Fruit fly (Drosophila melanogaster): ENCODE measurements around the gene CG17646.

The CG17646 gene

DNA sequence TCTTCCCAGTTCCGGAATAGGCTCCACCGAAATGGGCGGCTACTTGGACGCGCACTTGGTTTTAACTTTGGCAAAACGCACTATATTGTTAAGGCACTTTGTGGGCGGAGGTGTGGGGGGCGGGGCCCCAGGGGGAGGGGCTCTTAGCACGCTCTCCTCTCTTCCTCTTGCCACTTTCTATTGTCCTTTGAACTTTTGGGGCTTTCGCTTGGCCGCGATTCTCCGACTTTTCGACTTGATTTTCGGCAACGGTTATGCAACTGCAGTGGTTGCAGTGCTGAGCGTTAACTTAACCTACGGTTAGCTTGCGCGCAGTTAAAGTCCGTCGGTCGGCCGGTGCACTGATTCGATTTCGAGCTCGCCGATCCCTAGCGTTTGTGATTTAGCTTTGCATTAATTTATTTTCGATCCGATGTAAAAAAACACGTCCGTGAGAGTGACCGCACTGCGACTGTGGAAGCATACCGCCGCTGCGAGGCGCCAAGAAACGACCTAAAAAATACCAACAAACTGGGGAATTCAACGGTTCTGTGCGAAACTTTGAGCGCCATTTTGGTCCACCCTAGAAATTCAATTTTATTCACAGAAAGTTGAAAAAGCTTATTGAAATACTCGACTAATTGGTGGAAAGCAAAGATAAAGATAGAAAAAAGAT, 8.3 kb upstream of the CG17646 start, which contains the start of gene Rim2:
Gene Rim2 (minus strand): TSS at position 452 of the 655 bp plus-strand sequence.
- TF ChIP-seq Dfd (GFP tag; optimal IDR thresholded peaks at IDR 0.05) (no peak), brk (GFP tag; optimal IDR thresholded peaks at IDR 0.05) (peak; percentile 44), h (GFP tag; optimal IDR thresholded peaks at IDR 0.05) (peak; percentile 17), Myc (optimal IDR thresholded peaks at IDR 0.05) (peak; percentile 10), Dif (GFP tag; optimal IDR thresholded peaks at IDR 0.05; ENCODE audit: partially characterized antibody) (no peak), Rel (GFP tag; optimal IDR thresholded peaks at IDR 0.05) (no peak), Rel (tag; optimal IDR thresholded peaks at IDR 0.05) (peak; percentile 87), HLH106 (tag; optimal IDR thresholded peaks at IDR 0.05) (peak; percentile 16), foxo (GFP tag; optimal IDR thresholded peaks at IDR 0.05) (peak in 1 of 2 experiments; percentile 15), ey (GFP tag; optimal IDR thresholded peaks at IDR 0.05) (no peak), sage (GFP tag; optimal IDR thresholded peaks at IDR 0.05) (no peak), pan (optimal IDR thresholded peaks at IDR 0.05) (no peak), tai (GFP tag; optimal IDR thresholded peaks at IDR 0.05) (no peak), rgr (GFP tag; optimal IDR thresholded peaks at IDR 0.05) (peak; percentile 45), CrebA (GFP tag; optimal IDR thresholded peaks at IDR 0.05; ENCODE audit: borderline replicate concordance) (no peak), Vsx2 (GFP tag; optimal IDR thresholded peaks at IDR 0.05; ENCODE audit: partially characterized antibody) (no peak), Hnf4 (GFP tag; optimal IDR thresholded peaks at IDR 0.05) (no peak), fru (GFP tag; optimal IDR thresholded peaks at IDR 0.05) (no peak), Sp1 (GFP tag; optimal IDR thresholded peaks at IDR 0.05) (peak; percentile 53)

dm6 chr2L:1724592-1724940, 7.8 kb upstream of the CG17646 start:
- TF ChIP-seq pan (optimal IDR thresholded peaks at IDR 0.05), result no peak
- TF ChIP-seq N (GFP tag; optimal IDR thresholded peaks at IDR 0.05), result no peak
- TF ChIP-seq CG9705 (GFP tag; optimal IDR thresholded peaks at IDR 0.05), result no peak
- TF ChIP-seq HLH106 (tag; optimal IDR thresholded peaks at IDR 0.05), result no peak
- TF ChIP-seq Hr78 (GFP tag; optimal IDR thresholded peaks at IDR 0.05), result no peak

- TF ChIP-seq lola (GFP tag; optimal IDR thresholded peaks at IDR 0.05), result no peak
- peak; percentile 30 for TF ChIP-seq Hr83 (GFP tag; optimal IDR thresholded peaks at IDR 0.05; ENCODE audit: poor library complexity, severe bottlenecking)
- peak; percentile 54 to 61 for TF ChIP-seq dl (GFP tag; optimal IDR thresholded peaks at IDR 0.05; ENCODE audit: insufficient read depth in 1 of 2, partially characterized antibody in 2 of 2)
- TF ChIP-seq Hnf4 (GFP tag; optimal IDR thresholded peaks at IDR 0.05), result no peak
- TF ChIP-seq pan (optimal IDR thresholded peaks at IDR 0.05), result no peak
- no peak for TF ChIP-seq woc (GFP tag; optimal IDR thresholded peaks at IDR 0.05)
- TF ChIP-seq Dif (GFP tag; optimal IDR thresholded peaks at IDR 0.05; ENCODE audit: partially characterized antibody), result peak; percentile 69
Measured at dm6 chr2L:1727162-1727825, 5.0 kb upstream of the CG17646 start.

- no peak for TF ChIP-seq dl (GFP tag; optimal IDR thresholded peaks at IDR 0.05; ENCODE audit: insufficient read depth in 1 of 2, partially characterized antibody in 2 of 2)
- peak; percentile 99 for TF ChIP-seq fru (GFP tag; optimal IDR thresholded peaks at IDR 0.05)
- TF ChIP-seq pan (optimal IDR thresholded peaks at IDR 0.05), result no peak
- TF ChIP-seq CG32264 (GFP tag; optimal IDR thresholded peaks at IDR 0.05), result peak; percentile 93
- no peak for TF ChIP-seq Abd-B (GFP tag; optimal IDR thresholded peaks at IDR 0.05)
- TF ChIP-seq brk (GFP tag; optimal IDR thresholded peaks at IDR 0.05), result peak; percentile 95
- peak; percentile 99 for TF ChIP-seq rgr (GFP tag; optimal IDR thresholded peaks at IDR 0.05)
- no peak for TF ChIP-seq N (GFP tag; optimal IDR thresholded peaks at IDR 0.05)
- peak; percentile 87 for TF ChIP-seq Rel (GFP tag; optimal IDR thresholded peaks at IDR 0.05)
- peak; percentile 98 for TF ChIP-seq Rel (tag; optimal IDR thresholded peaks at IDR 0.05)
- TF ChIP-seq Jra (GFP tag; optimal IDR thresholded peaks at IDR 0.05), result peak; percentile 94
- peak; percentile 96 for TF ChIP-seq woc (GFP tag; optimal IDR thresholded peaks at IDR 0.05)
- TF ChIP-seq dmrt93B (GFP tag; optimal IDR thresholded peaks at IDR 0.05), result peak; percentile 98
- peak; percentile 94 for TF ChIP-seq dsf (GFP tag; optimal IDR thresholded peaks at IDR 0.05; ENCODE audit: borderline replicate concordance)
- peak; percentile 75 for TF ChIP-seq Hr83 (GFP tag; optimal IDR thresholded peaks at IDR 0.05; ENCODE audit: poor library complexity, severe bottlenecking)
- TF ChIP-seq sage (GFP tag; optimal IDR thresholded peaks at IDR 0.05), result peak; percentile 94
- TF ChIP-seq Dif (GFP tag; optimal IDR thresholded peaks at IDR 0.05; ENCODE audit: partially characterized antibody), result no peak
- no peak for TF ChIP-seq lola (GFP tag; optimal IDR thresholded peaks at IDR 0.05)
- no peak for TF ChIP-seq CrebA (GFP tag; optimal IDR thresholded peaks at IDR 0.05; ENCODE audit: borderline replicate concordance)
- peak; percentile 97 for TF ChIP-seq ey (GFP tag; optimal IDR thresholded peaks at IDR 0.05)
- TF ChIP-seq Myc (optimal IDR thresholded peaks at IDR 0.05), result no peak
- no peak for TF ChIP-seq usp (GFP tag; optimal IDR thresholded peaks at IDR 0.05)
- peak; percentile 40 for TF ChIP-seq jim (GFP tag; optimal IDR thresholded peaks at IDR 0.05)
- TF ChIP-seq br (GFP tag; optimal IDR thresholded peaks at IDR 0.05), result peak; percentile 99
- peak; percentile 89 for TF ChIP-seq GATAd (GFP tag; optimal IDR thresholded peaks at IDR 0.05)
- TF ChIP-seq CG9705 (GFP tag; optimal IDR thresholded peaks at IDR 0.05), result peak; percentile 98
- no peak for TF ChIP-seq Hr78 (GFP tag; optimal IDR thresholded peaks at IDR 0.05)
- peak; percentile 99 for TF ChIP-seq psq (GFP tag; optimal IDR thresholded peaks at IDR 0.05)
- TF ChIP-seq Hnf4 (GFP tag; optimal IDR thresholded peaks at IDR 0.05), result peak; percentile 93
- TF ChIP-seq h (GFP tag; optimal IDR thresholded peaks at IDR 0.05), result peak; percentile 99
- peak; percentile 100 for TF ChIP-seq Sp1 (GFP tag; optimal IDR thresholded peaks at IDR 0.05)
- no peak for TF ChIP-seq Vsx2 (GFP tag; optimal IDR thresholded peaks at IDR 0.05; ENCODE audit: partially characterized antibody)
- TF ChIP-seq HLH106 (tag; optimal IDR thresholded peaks at IDR 0.05), result peak; percentile 99
- TF ChIP-seq Dfd (GFP tag; optimal IDR thresholded peaks at IDR 0.05), result no peak
Measured at dm6 chr2L:1727826-1728619, 4.3 kb upstream of the CG17646 start.
